Worm (Caenorhabditis elegans): Measurements from ENCODE around the gene Y24D9B.1.

DNA sequence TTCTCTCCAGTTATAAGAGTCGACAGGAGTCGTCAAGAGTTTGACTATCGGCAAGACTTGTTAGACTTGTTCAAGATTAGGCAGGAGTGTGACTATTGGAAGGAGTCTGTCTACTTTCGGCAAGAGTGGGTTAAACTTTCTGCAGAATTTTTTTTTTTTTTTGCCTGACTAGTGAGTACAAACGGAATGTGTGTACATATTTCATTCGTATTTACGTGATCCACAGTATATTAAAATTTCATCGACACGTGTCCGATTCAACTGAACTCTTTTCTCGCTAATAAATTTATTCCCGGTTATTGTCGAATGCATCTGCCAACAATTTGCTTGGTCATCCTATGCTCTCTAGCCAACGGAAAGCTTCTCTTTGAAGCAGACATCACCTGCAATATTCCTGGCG lies 45.0 kb upstream of the Y24D9B.1 start, which contains the start of gene F36A4.1:
- no peak for TF ChIP-seq unc-39 (tag; optimal IDR thresholded peaks at IDR 0.05)
- no peak for TF ChIP-seq nhr-76 (tag; optimal IDR thresholded peaks at IDR 0.05)
- no peak for TF ChIP-seq saeg-2 (GFP tag; IDR thresholded peaks at IDR 0.05)
- no peak for TF ChIP-seq jun-1 (tag; optimal IDR thresholded peaks at IDR 0.05)
- no peak for TF ChIP-seq unc-62 (GFP tag; optimal IDR thresholded peaks at IDR 0.05 in 1 of 2)
- no peak for TF ChIP-seq unc-62 (tag; optimal IDR thresholded peaks at IDR 0.05)
- no peak for TF ChIP-seq zag-1 (tag; optimal IDR thresholded peaks at IDR 0.05)
- no peak for TF ChIP-seq daf-12 (tag; optimal IDR thresholded peaks at IDR 0.05)
- TF ChIP-seq nhr-48 (tag; optimal IDR thresholded peaks at IDR 0.05), result no peak
- no peak for TF ChIP-seq set-16 (GFP tag; IDR thresholded peaks at IDR 0.05)
- TF ChIP-seq snpc-4 (tag; optimal IDR thresholded peaks at IDR 0.05), result no peak
- no peak for TF ChIP-seq daf-8 (GFP tag; IDR thresholded peaks at IDR 0.05)
- no peak for TF ChIP-seq gei-8 (GFP tag; optimal IDR thresholded peaks at IDR 0.05)
- no peak for TF ChIP-seq nhr-237 (tag; optimal IDR thresholded peaks at IDR 0.05)
- no peak for TF ChIP-seq F49E8.2 (tag; optimal IDR thresholded peaks at IDR 0.05; ENCODE audit: borderline replicate concordance)

Measured in whole organism, L4 larva.